Fruit fly (Drosophila melanogaster): ENCODE data around the gene side-VII.

The side-VII gene

dm6 chr3R:9702567-9702966 lies 37.2 kb downstream of the side-VII start (continued):
- TF ChIP-seq zfh1 (GFP tag; IDR thresholded peaks at IDR 0.05) (no peak), PHDP (tag; optimal IDR thresholded peaks at IDR 0.05) (peak; percentile 95), HLHmδ (GFP tag; optimal IDR thresholded peaks at IDR 0.05) (no peak), esg (GFP tag; conservative IDR thresholded peaks at IDR 0.05) (no peak), tll (GFP tag; optimal IDR thresholded peaks at IDR 0.05) (peak in 1 of 2 experiments; percentile 86), sqz (GFP tag; optimal IDR thresholded peaks at IDR 0.05) (peak; percentile 89), ems (GFP tag; optimal IDR thresholded peaks at IDR 0.05) (peak; percentile 85), E2f2 (GFP tag; IDR thresholded peaks at IDR 0.05) (no peak), wdn (GFP tag; IDR thresholded peaks at IDR 0.05) (no peak), eve (GFP tag; optimal IDR thresholded peaks at IDR 0.05) (no peak), NC2α (GFP tag; optimal IDR thresholded peaks at IDR 0.05) (peak; percentile 72), CG3726 (GFP tag; IDR thresholded peaks at IDR 0.05) (no peak), CG10431 (GFP tag; optimal IDR thresholded peaks at IDR 0.05) (peak; percentile 27), tup (GFP tag; optimal IDR thresholded peaks at IDR 0.05) (peak; percentile 65), CG2129 (GFP tag; IDR thresholded peaks at IDR 0.05; ENCODE audit: partially characterized antibody) (no peak), unpg (GFP tag; optimal IDR thresholded peaks at IDR 0.05) (peak; percentile 95), gfzf (GFP tag; optimal IDR thresholded peaks at IDR 0.05) (no peak), fru (optimal IDR thresholded peaks at IDR 0.05) (no peak), pros (GFP tag; optimal IDR thresholded peaks at IDR 0.05) (no peak), Hr3 (GFP tag; optimal IDR thresholded peaks at IDR 0.05) (peak; percentile 82), CG10979 (tag; optimal IDR thresholded peaks at IDR 0.05) (peak; percentile 84), CG16815 (GFP tag; optimal IDR thresholded peaks at IDR 0.05) (peak; percentile 62), sima (GFP tag; optimal IDR thresholded peaks at IDR 0.05) (peak; percentile 67), Sry-δ (GFP tag; optimal IDR thresholded peaks at IDR 0.05) (peak; percentile 52), CG11695 (GFP tag; IDR thresholded peaks at IDR 0.05) (no peak), CG8765 (GFP tag; IDR thresholded peaks at IDR 0.05) (no peak), zf30C (GFP tag; optimal IDR thresholded peaks at IDR 0.05) (no peak), z (GFP tag; IDR thresholded peaks at IDR 0.05) (no peak), Ada2b (GFP tag; IDR thresholded peaks at IDR 0.05) (no peak), CG15514 (GFP tag; optimal IDR thresholded peaks at IDR 0.05) (peak; percentile 87), Hmx (GFP tag; optimal IDR thresholded peaks at IDR 0.05) (peak; percentile 23), CG2199 (GFP tag; IDR thresholded peaks at IDR 0.05) (no peak), bowl (GFP tag; IDR thresholded peaks at IDR 0.05) (no peak), CoRest (tag; optimal IDR thresholded peaks at IDR 0.05) (peak; percentile 90), MTF-1 (GFP tag; optimal IDR thresholded peaks at IDR 0.05; ENCODE audit: borderline replicate concordance) (peak; percentile 78), CrebB (tag; optimal IDR thresholded peaks at IDR 0.05) (peak; percentile 89), Sox100B (GFP tag; optimal IDR thresholded peaks at IDR 0.05) (peak; percentile 86), C15 (GFP tag; IDR thresholded peaks at IDR 0.05) (no peak), lola (GFP tag; optimal IDR thresholded peaks at IDR 0.05) (peak in 1 of 3 experiments; percentile 77), CG13296 (GFP tag; optimal IDR thresholded peaks at IDR 0.05) (peak; percentile 87), knrl (GFP tag; IDR thresholded peaks at IDR 0.05; ENCODE audit: partially characterized antibody) (no peak), Hey (tag; optimal IDR thresholded peaks at IDR 0.05) (peak; percentile 34), CG34376 (GFP tag; optimal IDR thresholded peaks at IDR 0.05) (peak; percentile 65), HLH3B (GFP tag; IDR thresholded peaks at IDR 0.05) (no peak), phol (tag; optimal IDR thresholded peaks at IDR 0.05) (peak; percentile 88), CG10321 (GFP tag; IDR thresholded peaks at IDR 0.05) (no peak), CG15601 (tag; optimal IDR thresholded peaks at IDR 0.05) (peak; percentile 85), CG8924 (tag; optimal IDR thresholded peaks at IDR 0.05) (peak; percentile 92), usp (GFP tag; optimal IDR thresholded peaks at IDR 0.05) (no peak), NK7.1 (GFP tag; optimal IDR thresholded peaks at IDR 0.05) (peak; percentile 82), pita (GFP tag; optimal IDR thresholded peaks at IDR 0.05) (no peak)

Data from whole organism, embryonic.